Worm (Caenorhabditis elegans) whole organism, L4 larva: ENCODE measurements around the gene C04H5.7.
A peak's percentile ranks its signal among the peaks of the same experiment; 100 is the strongest.

Experiments used
- F10B5.3 ChIP-seq: sonication (generic microtip); optimal IDR thresholded peaks from 2 replicates; lab custom pipeline; 2016; ENCODE audit warnings: mild to moderate bottlenecking, missing genetic modification characterization, missing compliant biosample characterization
- F26F4.8 ChIP-seq: fragments of 200-800 bp; sonication (Bioruptor generic); conservative IDR thresholded peaks from 2 replicates; pipeline ENCODE4 v1.3.6; 2022; ENCODE audit warnings: missing genetic modification characterization, missing compliant biosample characterization
- F37D6.2 ChIP-seq: sonication (generic microtip); optimal IDR thresholded peaks from 2 replicates; lab custom pipeline; 2016; ENCODE audit warnings: mild to moderate bottlenecking, missing genetic modification characterization, missing compliant biosample characterization
- F49E8.2 ChIP-seq: sonication (generic microtip); optimal IDR thresholded peaks from 2 replicates; lab custom pipeline; 2016; ENCODE audit warnings: missing compliant biosample characterization, mild to moderate bottlenecking, missing genetic modification characterization, borderline replicate concordance
- Y105C5A.15 ChIP-seq: fragments of 200-800 bp; sonication (Bioruptor generic); IDR thresholded peaks from 2 replicates; pipeline ENCODE4 v1.3.6; 2022; ENCODE audit warnings: missing genetic modification characterization, missing compliant biosample characterization
- ZK546.5 ChIP-seq, 2 experiments: sonication (generic microtip); optimal IDR thresholded peaks; 2 replicates each; lab custom pipeline; 2017; ENCODE audit warnings: missing biosample characterization in 2 of 2, missing genetic modification characterization in 2 of 2
- aha-1 ChIP-seq: fragments of 150-350 bp; peaks from one replicate; lab custom pipeline; 2014; ENCODE audit warnings: missing biosample characterization, missing genetic modification characterization
- attf-4 ChIP-seq: sonication (generic microtip); optimal IDR thresholded peaks from 3 replicates; lab custom pipeline; 2017; ENCODE audit warnings: missing biosample characterization, missing genetic modification characterization
- ceh-28 ChIP-seq: fragments of 150-350 bp; optimal IDR thresholded peaks from 2 replicates; lab custom pipeline; 2014; ENCODE audit warnings: missing biosample characterization, missing genetic modification reagents, missing genetic modification characterization
- ceh-32 ChIP-seq: sonication (generic microtip); optimal IDR thresholded peaks from 2 replicates; lab custom pipeline; 2016; ENCODE audit warnings: mild to moderate bottlenecking, missing genetic modification characterization, missing compliant biosample characterization; ENCODE audit not compliant: poor library complexity
- ctbp-1 ChIP-seq: fragments of 200-800 bp; sonication (Bioruptor generic); IDR thresholded peaks from 2 replicates; pipeline ENCODE4 v1.3.6; 2022; ENCODE audit warnings: missing genetic modification reagents, missing genetic modification characterization, missing compliant biosample characterization
- daf-12 ChIP-seq: fragments of 150-350 bp; optimal IDR thresholded peaks from 2 replicates; lab custom pipeline; 2014; ENCODE audit warnings: missing biosample characterization, missing genetic modification reagents, missing genetic modification characterization
- daf-16 ChIP-seq, 3 experiments: sonication (generic microtip); optimal IDR thresholded peaks; 2 replicates each; lab custom pipeline; 2016 to 2017; ENCODE audit warnings: missing genetic modification characterization in 3 of 3, missing genetic modification reagents in 3 of 3, mild to moderate bottlenecking in 2 of 3, missing compliant biosample characterization in 2 of 3, missing biosample characterization in 1 of 3, moderate library complexity in 1 of 3
- daf-8 ChIP-seq: fragments of 200-800 bp; sonication (Bioruptor generic); IDR thresholded peaks from 2 replicates; pipeline ENCODE4 v1.3.6; 2022; ENCODE audit warnings: missing genetic modification characterization, missing compliant biosample characterization
- dmd-8 ChIP-seq: fragments of 200-800 bp; sonication (Bioruptor generic); IDR thresholded peaks from 2 replicates; pipeline ENCODE4 v1.3.6; 2022; ENCODE audit warnings: missing genetic modification characterization, missing compliant biosample characterization
- duxl-1 ChIP-seq: sonication (generic microtip); optimal IDR thresholded peaks from 2 replicates; lab custom pipeline; 2016; ENCODE audit warnings: mild to moderate bottlenecking, missing genetic modification characterization, moderate library complexity, missing compliant biosample characterization; ENCODE audit not compliant: poor library complexity
- dve-1 ChIP-seq: sonication (generic microtip); optimal IDR thresholded peaks from 2 replicates; lab custom pipeline; 2017; ENCODE audit warnings: antibody characterized with exemption, mild to moderate bottlenecking, missing genetic modification characterization, missing compliant biosample characterization; ENCODE audit not compliant: insufficient read depth
- egl-43 ChIP-seq: fragments of 200-800 bp; sonication (Bioruptor generic); IDR thresholded peaks from 2 replicates; pipeline ENCODE4 v1.3.6; 2022; ENCODE audit warnings: missing genetic modification reagents, missing genetic modification characterization, missing compliant biosample characterization
- fkh-10 ChIP-seq: fragments of 150-350 bp; optimal IDR thresholded peaks from 2 replicates; lab custom pipeline; 2014; ENCODE audit warnings: missing biosample characterization, missing genetic modification reagents, missing genetic modification characterization
- hlh-30 ChIP-seq: sonication (generic microtip); optimal IDR thresholded peaks from 2 replicates; lab custom pipeline; 2017; ENCODE audit warnings: antibody characterized with exemption, mild to moderate bottlenecking, missing genetic modification characterization, missing compliant biosample characterization; ENCODE audit not compliant: insufficient read depth
- hmg-1.1 ChIP-seq: fragments of 200-800 bp; sonication (Bioruptor generic); IDR thresholded peaks from 2 replicates; pipeline ENCODE4 v1.3.6; 2022; ENCODE audit warnings: missing genetic modification reagents, missing genetic modification characterization, missing compliant biosample characterization
- lim-7 ChIP-seq: fragments of 200-800 bp; sonication (Bioruptor generic); IDR thresholded peaks from 2 replicates; pipeline ENCODE4 v1.3.6; 2022; ENCODE audit warnings: missing genetic modification characterization, missing compliant biosample characterization
- lin-15B ChIP-seq: fragments of 150-350 bp; sonication (generic microtip); optimal IDR thresholded peaks from 3 replicates; lab custom pipeline; 2014; ENCODE audit warnings: missing biosample characterization, missing genetic modification characterization
- lin-29 ChIP-seq: fragments of 200-800 bp; sonication (Bioruptor generic); IDR thresholded peaks from 2 replicates; pipeline ENCODE4 v1.3.6; 2022; ENCODE audit warnings: missing genetic modification reagents, missing genetic modification characterization, missing compliant biosample characterization
- lin-38 ChIP-seq: fragments of 200-800 bp; sonication (Bioruptor generic); IDR thresholded peaks from 2 replicates; pipeline ENCODE4 v1.3.6; 2022; ENCODE audit warnings: missing genetic modification reagents, missing genetic modification characterization, missing compliant biosample characterization
- lin-39 ChIP-seq: fragments of 150-350 bp; optimal IDR thresholded peaks from 2 replicates; lab custom pipeline; 2014; ENCODE audit warnings: missing biosample characterization, missing genetic modification reagents, missing genetic modification characterization
- lsy-2 ChIP-seq, 2 experiments: fragments of 150-350 bp in 1 of 2; sonication (generic microtip) in 1 of 2; optimal IDR thresholded peaks; 2 replicates each; lab custom pipeline; 2014 to 2017; ENCODE audit warnings: missing biosample characterization in 2 of 2, missing genetic modification characterization in 2 of 2
- madf-5 ChIP-seq, 2 experiments: fragments of 200-800 bp; sonication (Bioruptor generic); IDR thresholded peaks; 2 replicates each; pipeline ENCODE4 v1.3.6; 2022; ENCODE audit warnings: missing compliant biosample characterization in 2 of 2, missing genetic modification characterization in 2 of 2
- mdl-1 ChIP-seq, 2 experiments: fragments of 150-350 bp in 1 of 2; sonication (generic microtip) in 1 of 2; optimal IDR thresholded peaks; 2 replicates each; lab custom pipeline; 2014 to 2017; ENCODE audit warnings: missing biosample characterization in 2 of 2, missing genetic modification characterization in 2 of 2
- mep-1 ChIP-seq: fragments of 150-350 bp; sonication (generic microtip); optimal IDR thresholded peaks from 3 replicates; lab custom pipeline; 2014; ENCODE audit warnings: missing biosample characterization, missing genetic modification characterization
- mes-2 ChIP-seq: sonication (generic microtip); optimal IDR thresholded peaks from 2 replicates; lab custom pipeline; 2016; ENCODE audit warnings: missing genotype, mild to moderate bottlenecking, missing genetic modification characterization, missing compliant biosample characterization; ENCODE audit not compliant: poor library complexity, severe bottlenecking
- mxl-3 ChIP-seq: fragments of 200-800 bp; sonication (Bioruptor generic); optimal IDR thresholded peaks from 2 replicates; lab custom pipeline; 2018; ENCODE audit warnings: mild to moderate bottlenecking, missing genetic modification characterization, missing compliant biosample characterization
- nhr-111 ChIP-seq: fragments of 200-800 bp; sonication (Bioruptor generic); optimal IDR thresholded peaks from 2 replicates; lab custom pipeline; 2018; ENCODE audit warnings: mild to moderate bottlenecking, missing genetic modification characterization, missing compliant biosample characterization
- nhr-41 ChIP-seq: fragments of 200-800 bp; sonication (Bioruptor generic); IDR thresholded peaks from 2 replicates; pipeline ENCODE4 v1.3.6; 2022; ENCODE audit warnings: missing genetic modification reagents, missing genetic modification characterization, missing compliant biosample characterization
- nhr-48 ChIP-seq: sonication (generic microtip); optimal IDR thresholded peaks from 2 replicates; lab custom pipeline; 2016; ENCODE audit warnings: mild to moderate bottlenecking, missing genetic modification characterization, missing compliant biosample characterization
- nhr-77 ChIP-seq: fragments of 150-350 bp; optimal IDR thresholded peaks from 2 replicates; lab custom pipeline; 2014; ENCODE audit warnings: missing biosample characterization, missing genetic modification characterization
- rbr-2 ChIP-seq: sonication (generic microtip); optimal IDR thresholded peaks from 2 replicates; lab custom pipeline; 2016; ENCODE audit warnings: missing genotype, missing genetic modification characterization, missing compliant biosample characterization
- set-16 ChIP-seq: fragments of 200-800 bp; sonication (Bioruptor generic); IDR thresholded peaks from 2 replicates; pipeline ENCODE4 v1.3.6; 2022; ENCODE audit warnings: missing genetic modification reagents, missing genetic modification characterization, missing compliant biosample characterization
- spr-1 ChIP-seq: sonication (generic microtip); optimal IDR thresholded peaks from 2 replicates; lab custom pipeline; 2016; ENCODE audit warnings: mild to moderate bottlenecking, missing genetic modification characterization, missing compliant biosample characterization
- spr-3 ChIP-seq: fragments of 200-800 bp; sonication (Bioruptor generic); optimal IDR thresholded peaks from 2 replicates; lab custom pipeline; 2018; ENCODE audit warnings: mild to moderate bottlenecking, missing genetic modification characterization, missing compliant biosample characterization
- tag-97 ChIP-seq: fragments of 200-800 bp; sonication (Bioruptor generic); IDR thresholded peaks from 2 replicates; pipeline ENCODE4 v1.3.6; 2022; ENCODE audit warnings: missing genetic modification characterization, missing compliant biosample characterization
- unc-62 ChIP-seq, 3 experiments: fragments of 150-350 bp in 1 of 3; sonication (generic microtip); optimal IDR thresholded peaks in 2 of 3; peaks in 1 of 3; 1 replicate in 1 of 3; 2 replicates in 2 of 3; lab custom pipeline; 2014 to 2017; ENCODE audit warnings: missing biosample characterization in 3 of 3, missing genetic modification characterization in 3 of 3, missing genetic modification reagents in 3 of 3, missing genotype in 1 of 3

Gene C04H5.7

ce11 chrII:14567811-14568210 is 30.1 kb downstream of the C04H5.7 start:
- TF ChIP-seq ceh-32 (tag; lab: Kevin White, UChicago): no peak
- no peak for TF ChIP-seq F49E8.2 (tag; lab: Kevin White, UChicago)
- no peak for TF ChIP-seq spr-3
- no peak for TF ChIP-seq lin-38 (GFP tag; lab: Robert Waterston, UW)
- no peak for TF ChIP-seq F10B5.3 (tag; lab: Kevin White, UChicago)
- peak; percentile 68 for TF ChIP-seq aha-1 (tag; lab: Kevin White, UChicago)
- no peak for TF ChIP-seq duxl-1 (tag; lab: Kevin White, UChicago)

- no peak for TF ChIP-seq daf-16 (GFP tag; optimal IDR thresholded peaks at IDR 0.05; lab: Kevin White, UChicago)
- peak; percentile 10 for TF ChIP-seq daf-16 (tag; optimal IDR thresholded peaks at IDR 0.05; lab: Kevin White, UChicago)
- no peak for TF ChIP-seq mdl-1 (tag; optimal IDR thresholded peaks at IDR 0.05; lab: Kevin White, UChicago)
- TF ChIP-seq rbr-2 (tag; lab: Kevin White, UChicago): peak; percentile 40
- 0 out of 4 replicates have a peak, but pooled peaks of 1 of the 2 experiments have one; percentile 27 for TF ChIP-seq madf-5 (GFP tag; IDR thresholded peaks at IDR 0.05; lab: Robert Waterston, UW)
- peak; percentile 10 for TF ChIP-seq fkh-10
- peak; percentile 84 for TF ChIP-seq set-16
- TF ChIP-seq nhr-77 (tag; lab: Kevin White, UChicago): no peak
- no peak for TF ChIP-seq tag-97 (GFP tag; lab: Robert Waterston, UW)
- no peak for TF ChIP-seq attf-4 (tag; lab: Kevin White, UChicago)
- TF ChIP-seq nhr-111: no peak
- 0 out of 2 replicates have a peak, but pooled peaks have one; percentile 16 for TF ChIP-seq F26F4.8 (GFP tag; lab: Robert Waterston, UW)
- no peak for TF ChIP-seq hlh-30 (tag; lab: Kevin White, UChicago)
- 0 out of 2 replicates have a peak, but pooled peaks have one; percentile 51 for TF ChIP-seq ctbp-1 (GFP tag; lab: Robert Waterston, UW)
- TF ChIP-seq lsy-2 (tag; optimal IDR thresholded peaks at IDR 0.05; lab: Kevin White, UChicago): peak in 1 of 2 experiments; percentile 10
- no peak for TF ChIP-seq dmd-8 (GFP tag; lab: Robert Waterston, UW)
- TF ChIP-seq daf-8: no peak
- peak; percentile 63; the same call in 1 of the 2 replicates for TF ChIP-seq egl-43 (GFP tag; lab: Robert Waterston, UW)
- TF ChIP-seq hmg-1.1 (GFP tag; lab: Robert Waterston, UW): peak; percentile 43; the same call in 1 of the 2 replicates
- no peak for TF ChIP-seq mxl-3
- no peak for TF ChIP-seq F10B5.3 (tag; lab: Kevin White, UChicago)
- peak; percentile 7 for TF ChIP-seq F37D6.2 (tag; lab: Kevin White, UChicago)
- no peak for TF ChIP-seq daf-12 (tag; lab: Kevin White, UChicago)
- TF ChIP-seq lin-39 (tag; lab: Kevin White, UChicago): no peak
Measured at ce11 chrII:14569322-14569721, 31.6 kb downstream of the C04H5.7 start.

DNA sequence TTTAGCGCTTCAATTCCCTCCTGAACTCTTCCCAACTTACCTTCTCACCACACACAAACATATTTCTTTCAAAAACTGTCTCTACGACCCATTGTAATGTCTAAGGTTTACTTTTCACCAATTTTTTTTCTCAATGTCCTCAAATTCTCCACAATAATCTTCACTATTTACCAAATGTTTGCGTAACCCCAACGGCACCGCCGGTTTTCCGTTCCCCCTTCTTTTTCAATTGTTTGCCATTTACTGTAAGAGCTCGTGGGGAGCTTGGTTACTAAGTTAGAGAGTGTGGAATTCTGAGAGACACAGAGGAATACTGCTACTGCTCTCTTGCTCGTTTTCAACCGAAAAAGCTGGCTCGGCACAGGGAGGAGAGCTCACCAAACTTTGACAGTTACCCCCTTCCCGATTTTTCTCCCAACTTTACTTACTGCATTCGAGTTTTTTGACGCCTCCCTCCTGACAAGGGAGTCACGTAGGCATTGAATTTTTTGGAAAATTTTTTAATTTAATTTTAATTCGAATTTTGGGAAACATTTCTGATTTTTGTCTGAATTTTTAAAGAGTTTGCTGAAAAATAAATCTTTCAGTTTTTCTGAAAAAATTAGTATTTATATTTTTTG is 32.9 kb downstream of the C04H5.7 start:
- TF ChIP-seq aha-1 (tag; lab: Kevin White, UChicago) (peak; percentile 70), unc-62 (GFP tag; optimal IDR thresholded peaks at IDR 0.05 in 1 of 2; lab: Kevin White, UChicago) (peak in 1 of 2 experiments; percentile 86), unc-62 (tag; optimal IDR thresholded peaks at IDR 0.05; lab: Kevin White, UChicago) (no peak), spr-1 (no peak), mep-1 (no peak), madf-5 (GFP tag; IDR thresholded peaks at IDR 0.05; lab: Robert Waterston, UW) (peak; percentile 35 to 73; a peak in 2 of 4 replicates), egl-43 (GFP tag; lab: Robert Waterston, UW) (0 out of 2 replicates have a peak, but pooled peaks have one; percentile 11), mes-2 (no peak)

DNA sequence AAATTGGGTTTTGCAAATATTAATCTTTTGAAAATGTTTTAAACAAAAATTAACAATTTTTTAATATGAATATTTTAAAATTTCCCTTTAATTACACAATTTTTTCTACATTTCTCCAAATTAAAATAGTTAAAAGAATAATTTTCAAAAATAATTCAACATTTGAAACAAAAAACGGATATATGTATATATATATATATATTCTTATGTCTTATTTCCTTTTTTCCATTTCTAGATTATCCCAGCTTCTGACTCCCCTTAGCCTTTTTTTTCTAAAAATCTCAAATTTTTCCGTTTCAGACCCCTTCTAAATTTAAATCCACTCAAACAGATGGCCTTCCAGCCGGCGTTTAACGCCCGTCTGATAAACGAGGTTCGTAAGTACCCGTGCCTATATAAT is 35.6 kb downstream of the C04H5.7 start, which contains the start of gene madf-5:
TSS of gene madf-5 (plus strand) at position 301 of the 400 bp plus-strand sequence.
- TF ChIP-seq lim-7 (GFP tag; lab: Robert Waterston, UW) (no peak), dve-1 (tag; lab: Kevin White, UChicago) (no peak), fkh-10 (no peak), lsy-2 (tag; optimal IDR thresholded peaks at IDR 0.05; lab: Kevin White, UChicago) (no peak), ZK546.5 (tag; optimal IDR thresholded peaks at IDR 0.05; lab: Kevin White, UChicago) (no peak), ceh-28 (tag; lab: Kevin White, UChicago) (no peak), nhr-48 (tag; lab: Kevin White, UChicago) (no peak), mdl-1 (tag; optimal IDR thresholded peaks at IDR 0.05; lab: Kevin White, UChicago) (no peak), lin-29 (GFP tag; lab: Robert Waterston, UW) (no peak), nhr-77 (tag; lab: Kevin White, UChicago) (no peak), Y105C5A.15 (GFP tag; lab: Robert Waterston, UW) (no peak), set-16 (no peak), lin-15B (tag; lab: Kevin White, UChicago) (no peak), nhr-41 (no peak)
